Worm (Caenorhabditis elegans): ENCODE data around the gene Y53G8AL.1.
A peak's percentile ranks its signal among the peaks of the same experiment; 100 is the strongest.

Y53G8AL.1 gene

DNA sequence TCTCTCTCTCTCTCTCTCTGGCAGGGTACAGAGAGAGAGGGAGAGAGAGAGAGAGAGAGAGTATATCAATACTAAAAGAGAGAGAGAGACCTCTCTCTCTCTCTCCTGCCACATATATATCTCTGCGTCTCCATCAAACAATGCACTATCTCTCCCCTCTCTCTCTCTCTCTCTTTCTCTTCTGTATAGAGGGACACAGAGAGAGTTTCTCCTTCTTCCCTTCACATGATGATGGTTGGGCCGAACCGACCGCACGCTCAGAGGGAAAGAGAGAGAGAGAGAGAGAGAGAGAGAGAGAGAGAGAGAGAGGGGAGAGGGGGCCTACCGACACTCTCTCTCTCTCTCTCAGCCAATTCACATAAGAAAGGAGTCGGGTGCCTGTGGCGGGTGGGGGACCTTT is 38.8 kb downstream of the Y53G8AL.1 start (continued):
- TF ChIP-seq duxl-1 (tag; optimal IDR thresholded peaks at IDR 0.05; ENCODE audit: poor library complexity) (no peak), ceh-44 (GFP tag; IDR thresholded peaks at IDR 0.05) (no peak), set-16 (GFP tag; IDR thresholded peaks at IDR 0.05) (peak; percentile 95), egl-43 (GFP tag; IDR thresholded peaks at IDR 0.05) (0 out of 2 replicates have a peak, but pooled peaks have one; percentile 54), F49E8.2 (tag; optimal IDR thresholded peaks at IDR 0.05; ENCODE audit: borderline replicate concordance) (no peak), ces-1 (GFP tag; optimal IDR thresholded peaks at IDR 0.05) (no peak), jun-1 (tag; optimal IDR thresholded peaks at IDR 0.05) (peak; percentile 0), mxl-3 (GFP tag; optimal IDR thresholded peaks at IDR 0.05) (no peak), mep-1 (tag; optimal IDR thresholded peaks at IDR 0.05) (peak; percentile 84), mdl-1 (tag; optimal IDR thresholded peaks at IDR 0.05) (peak in 1 of 2 experiments; percentile 76), nhr-102 (tag; optimal IDR thresholded peaks at IDR 0.05) (peak; percentile 27), nhr-42 (GFP tag; IDR thresholded peaks at IDR 0.05) (no peak), nhr-48 (tag; optimal IDR thresholded peaks at IDR 0.05) (peak; percentile 49), arid-1 (GFP tag; conservative IDR thresholded peaks at IDR 0.05) (no peak), snpc-1.2 (GFP tag; IDR thresholded peaks at IDR 0.05) (no peak), nhr-6 (tag; optimal IDR thresholded peaks at IDR 0.05) (no peak), F37D6.2 (tag; optimal IDR thresholded peaks at IDR 0.05) (peak; percentile 24), nhr-77 (tag; optimal IDR thresholded peaks at IDR 0.05) (no peak), pqm-1 (tag; optimal IDR thresholded peaks at IDR 0.05) (no peak), zip-2 (tag; optimal IDR thresholded peaks at IDR 0.05) (peak; percentile 31), T26A8.4 (GFP tag; IDR thresholded peaks at IDR 0.05) (no peak), saeg-2 (GFP tag; IDR thresholded peaks at IDR 0.05) (no peak), dmd-9 (GFP tag; IDR thresholded peaks at IDR 0.05) (no peak), nhr-41 (GFP tag; IDR thresholded peaks at IDR 0.05) (no peak), ama-1 (optimal IDR thresholded peaks at IDR 0.05) (no peak), lin-13 (GFP tag; optimal IDR thresholded peaks at IDR 0.05) (peak; percentile 35), zip-11 (GFP tag; IDR thresholded peaks at IDR 0.05) (no peak), zag-1 (tag; optimal IDR thresholded peaks at IDR 0.05) (no peak), nhr-237 (tag; optimal IDR thresholded peaks at IDR 0.05) (no peak), attf-4 (tag; optimal IDR thresholded peaks at IDR 0.05) (no peak), unc-39 (tag; optimal IDR thresholded peaks at IDR 0.05) (no peak), ceh-62 (tag; optimal IDR thresholded peaks at IDR 0.05) (no peak), T20F7.1 (GFP tag; optimal IDR thresholded peaks at IDR 0.05) (no peak), dmd-8 (GFP tag; IDR thresholded peaks at IDR 0.05) (no peak), skn-1 (tag; optimal IDR thresholded peaks at IDR 0.05) (no peak), Y5F2A.4 (GFP tag; optimal IDR thresholded peaks at IDR 0.05) (no peak), nhr-76 (tag; optimal IDR thresholded peaks at IDR 0.05) (no peak), ZK546.5 (tag; optimal IDR thresholded peaks at IDR 0.05) (no peak), daf-19 (GFP tag; conservative IDR thresholded peaks at IDR 0.05) (no peak), unc-130 (GFP tag; optimal IDR thresholded peaks at IDR 0.05) (no peak), zfp-3 (GFP tag; conservative IDR thresholded peaks at IDR 0.05) (no peak), nhr-111 (GFP tag; optimal IDR thresholded peaks at IDR 0.05) (no peak), lsy-2 (tag; optimal IDR thresholded peaks at IDR 0.05) (peak in 1 of 2 experiments; percentile 79), nhr-10 (tag; optimal IDR thresholded peaks at IDR 0.05) (no peak), mdt-29 (GFP tag; IDR thresholded peaks at IDR 0.05) (no peak), nhr-11 (tag; optimal IDR thresholded peaks at IDR 0.05) (no peak), dve-1 (tag; optimal IDR thresholded peaks at IDR 0.05; ENCODE audit: insufficient read depth) (peak; percentile 78), mes-2 (tag; optimal IDR thresholded peaks at IDR 0.05; ENCODE audit: poor library complexity, severe bottlenecking) (peak; percentile 31), Y75B8A.6 (GFP tag; IDR thresholded peaks at IDR 0.05) (no peak), hlh-11 (tag; optimal IDR thresholded peaks at IDR 0.05) (peak; percentile 82), F10B5.3 (tag; optimal IDR thresholded peaks at IDR 0.05) (peak; percentile 7), snpc-4 (tag; optimal IDR thresholded peaks at IDR 0.05) (no peak), lin-29 (GFP tag; IDR thresholded peaks at IDR 0.05) (no peak)

All from whole organism, L4 larva.